Fruit fly (Drosophila melanogaster) whole organism, embryonic: Measurements from ENCODE around the gene CSN3.

Experiments used
- CG17186 ChIP-seq: fragments of 200-800 bp; sonication (Bioruptor generic); optimal IDR thresholded peaks from 3 replicates; lab custom pipeline; 2017; ENCODE audit warnings: missing biosample characterization, missing genetic modification reagents, missing genetic modification characterization
- CG9797 ChIP-seq: fragments of 200-800 bp; sonication (Bioruptor generic); optimal IDR thresholded peaks from 3 replicates; lab custom pipeline; 2018; ENCODE audit warnings: missing biosample characterization, mild to moderate bottlenecking, missing genetic modification characterization
- Ets65A ChIP-seq: fragments of 200-800 bp; sonication (Bioruptor generic); peaks from one replicate; lab custom pipeline; 2016; ENCODE audit warnings: missing biosample characterization, missing genetic modification characterization
- Pdp1 ChIP-seq, 2 experiments: fragments of 200-800 bp; sonication (Bioruptor generic); optimal IDR thresholded peaks; 3 replicates each; lab custom pipeline; 2016; ENCODE audit warnings: missing biosample characterization in 2 of 2, missing genetic modification characterization in 2 of 2, mild to moderate bottlenecking in 1 of 2, moderate library complexity in 1 of 2
- br ChIP-seq: fragments of >200 bp; optimal IDR thresholded peaks from 2 replicates; lab custom pipeline; 2017
- croc ChIP-seq: fragments of 200-800 bp; sonication (Bioruptor generic); conservative IDR thresholded peaks from 3 replicates; pipeline ENCODE4 v1.3.6; 2022; ENCODE audit warnings: missing biosample characterization, missing genetic modification characterization
- fd102C ChIP-seq: fragments of 200-800 bp; sonication (Bioruptor generic); optimal IDR thresholded peaks from 2 replicates; lab custom pipeline; 2018; ENCODE audit warnings: missing biosample characterization, mild to moderate bottlenecking, missing genetic modification characterization, moderate library complexity
- fd3F ChIP-seq: fragments of 200-800 bp; sonication (Bioruptor generic); optimal IDR thresholded peaks from 2 replicates; lab custom pipeline; 2018; ENCODE audit warnings: missing biosample characterization, mild to moderate bottlenecking, missing genetic modification characterization, moderate library complexity
- fu2 ChIP-seq: fragments of 200-800 bp; sonication (Bioruptor generic); optimal IDR thresholded peaks from 2 replicates; lab custom pipeline; 2016; ENCODE audit warnings: missing biosample characterization, missing genetic modification characterization
- trem ChIP-seq: fragments of 200-800 bp; optimal IDR thresholded peaks from 3 replicates; lab custom pipeline; 2019; ENCODE audit warnings: missing biosample characterization, mild to moderate bottlenecking, missing genetic modification characterization, moderate library complexity
- zen ChIP-seq: fragments of 200-800 bp; sonication (Bioruptor generic); optimal IDR thresholded peaks from 3 replicates; lab custom pipeline; 2018; ENCODE audit warnings: missing biosample characterization, mild to moderate bottlenecking, missing genetic modification characterization, moderate library complexity

dm6 chr3L:20797379-20797778 is 44.0 kb downstream of the CSN3 start:
- TF ChIP-seq CG9797 (no peak), fd3F (GFP tag; lab: Kevin White, UChicago) (no peak), CG17186 (GFP tag; lab: Kevin White, UChicago) (no peak), br (lab: Kevin White, UChicago) (no peak), Pdp1 (GFP tag; optimal IDR thresholded peaks at IDR 0.05; lab: Kevin White, UChicago) (no peak), croc (GFP tag; lab: Robert Waterston, UW) (no peak), Ets65A (peak; percentile 93), trem (tag; lab: Kevin White, UChicago) (no peak), fu2 (no peak), zen (no peak), fd102C (GFP tag; lab: Kevin White, UChicago) (no peak)
